Worm (Caenorhabditis elegans) whole organism, L4 larva: Measurements from ENCODE around the gene K11H12.10.

Experiments used
- D1046.2 ChIP-seq: fragments of 200-800 bp; sonication (Bioruptor generic); IDR thresholded peaks from 2 replicates; pipeline ENCODE4 v1.3.6; 2022; ENCODE audit warnings: missing genetic modification characterization, missing compliant biosample characterization
- F10B5.3 ChIP-seq: sonication (generic microtip); optimal IDR thresholded peaks from 2 replicates; lab custom pipeline; 2016; ENCODE audit warnings: mild to moderate bottlenecking, missing genetic modification characterization, missing compliant biosample characterization
- F26F4.8 ChIP-seq: fragments of 200-800 bp; sonication (Bioruptor generic); conservative IDR thresholded peaks from 2 replicates; pipeline ENCODE4 v1.3.6; 2022; ENCODE audit warnings: missing genetic modification characterization, missing compliant biosample characterization
- Y105C5A.15 ChIP-seq: fragments of 200-800 bp; sonication (Bioruptor generic); IDR thresholded peaks from 2 replicates; pipeline ENCODE4 v1.3.6; 2022; ENCODE audit warnings: missing genetic modification characterization, missing compliant biosample characterization
- Y5F2A.4 ChIP-seq: fragments of 200-800 bp; sonication (Bioruptor generic); optimal IDR thresholded peaks from 2 replicates; lab custom pipeline; 2018; ENCODE audit warnings: mild to moderate bottlenecking, missing genetic modification characterization, missing compliant biosample characterization
- ZK337.2 ChIP-seq: fragments of 200-800 bp; sonication (Bioruptor generic); IDR thresholded peaks from 2 replicates; pipeline ENCODE4 v1.3.6; 2022; ENCODE audit warnings: missing genetic modification reagents, missing genetic modification characterization, missing compliant biosample characterization
- aha-1 ChIP-seq: fragments of 150-350 bp; peaks from one replicate; lab custom pipeline; 2014; ENCODE audit warnings: missing biosample characterization, missing genetic modification characterization
- arid-1 ChIP-seq: fragments of 200-800 bp; sonication (Bioruptor generic); conservative IDR thresholded peaks from 2 replicates; pipeline ENCODE4 v1.3.6; 2022; ENCODE audit warnings: missing genetic modification reagents, missing genetic modification characterization, missing compliant biosample characterization
- ceh-20 ChIP-seq: fragments of 200-800 bp; sonication (Bioruptor generic); IDR thresholded peaks from 2 replicates; pipeline ENCODE4 v1.3.6; 2022; ENCODE audit warnings: missing genetic modification reagents, missing genetic modification characterization, missing compliant biosample characterization
- ceh-32 ChIP-seq: sonication (generic microtip); optimal IDR thresholded peaks from 2 replicates; lab custom pipeline; 2016; ENCODE audit warnings: mild to moderate bottlenecking, missing genetic modification characterization, missing compliant biosample characterization; ENCODE audit not compliant: poor library complexity
- ctbp-1 ChIP-seq: fragments of 200-800 bp; sonication (Bioruptor generic); IDR thresholded peaks from 2 replicates; pipeline ENCODE4 v1.3.6; 2022; ENCODE audit warnings: missing genetic modification reagents, missing genetic modification characterization, missing compliant biosample characterization
- daf-16 ChIP-seq, 3 experiments: sonication (generic microtip); optimal IDR thresholded peaks; 2 replicates each; lab custom pipeline; 2016 to 2017; ENCODE audit warnings: missing genetic modification characterization in 3 of 3, missing genetic modification reagents in 3 of 3, mild to moderate bottlenecking in 2 of 3, missing compliant biosample characterization in 2 of 3, missing biosample characterization in 1 of 3, moderate library complexity in 1 of 3
- daf-19 ChIP-seq: fragments of 200-800 bp; sonication (Bioruptor generic); conservative IDR thresholded peaks from 2 replicates; pipeline ENCODE4 v1.3.6; 2022; ENCODE audit warnings: missing genetic modification characterization, missing compliant biosample characterization
- daf-8 ChIP-seq: fragments of 200-800 bp; sonication (Bioruptor generic); IDR thresholded peaks from 2 replicates; pipeline ENCODE4 v1.3.6; 2022; ENCODE audit warnings: missing genetic modification characterization, missing compliant biosample characterization
- dmd-6 ChIP-seq: fragments of 200-800 bp; sonication (Bioruptor generic); IDR thresholded peaks from 2 replicates; pipeline ENCODE4 v1.3.6; 2022; ENCODE audit warnings: missing genetic modification reagents, missing genetic modification characterization, missing compliant biosample characterization
- hlh-30 ChIP-seq: sonication (generic microtip); optimal IDR thresholded peaks from 2 replicates; lab custom pipeline; 2017; ENCODE audit warnings: antibody characterized with exemption, mild to moderate bottlenecking, missing genetic modification characterization, missing compliant biosample characterization; ENCODE audit not compliant: insufficient read depth
- lim-7 ChIP-seq: fragments of 200-800 bp; sonication (Bioruptor generic); IDR thresholded peaks from 2 replicates; pipeline ENCODE4 v1.3.6; 2022; ENCODE audit warnings: missing genetic modification characterization, missing compliant biosample characterization
- lin-15B ChIP-seq: fragments of 150-350 bp; sonication (generic microtip); optimal IDR thresholded peaks from 3 replicates; lab custom pipeline; 2014; ENCODE audit warnings: missing biosample characterization, missing genetic modification characterization
- lin-29 ChIP-seq: fragments of 200-800 bp; sonication (Bioruptor generic); IDR thresholded peaks from 2 replicates; pipeline ENCODE4 v1.3.6; 2022; ENCODE audit warnings: missing genetic modification reagents, missing genetic modification characterization, missing compliant biosample characterization
- madf-5 ChIP-seq, 2 experiments: fragments of 200-800 bp; sonication (Bioruptor generic); IDR thresholded peaks; 2 replicates each; pipeline ENCODE4 v1.3.6; 2022; ENCODE audit warnings: missing compliant biosample characterization in 2 of 2, missing genetic modification characterization in 2 of 2
- mdl-1 ChIP-seq, 2 experiments: fragments of 150-350 bp in 1 of 2; sonication (generic microtip) in 1 of 2; optimal IDR thresholded peaks; 2 replicates each; lab custom pipeline; 2014 to 2017; ENCODE audit warnings: missing biosample characterization in 2 of 2, missing genetic modification characterization in 2 of 2
- mep-1 ChIP-seq: fragments of 150-350 bp; sonication (generic microtip); optimal IDR thresholded peaks from 3 replicates; lab custom pipeline; 2014; ENCODE audit warnings: missing biosample characterization, missing genetic modification characterization
- mxl-3 ChIP-seq: fragments of 200-800 bp; sonication (Bioruptor generic); optimal IDR thresholded peaks from 2 replicates; lab custom pipeline; 2018; ENCODE audit warnings: mild to moderate bottlenecking, missing genetic modification characterization, missing compliant biosample characterization
- nhr-111 ChIP-seq: fragments of 200-800 bp; sonication (Bioruptor generic); optimal IDR thresholded peaks from 2 replicates; lab custom pipeline; 2018; ENCODE audit warnings: mild to moderate bottlenecking, missing genetic modification characterization, missing compliant biosample characterization
- nhr-42 ChIP-seq: fragments of 200-800 bp; sonication (Bioruptor generic); IDR thresholded peaks from 2 replicates; pipeline ENCODE4 v1.3.6; 2022; ENCODE audit warnings: missing genetic modification characterization, missing compliant biosample characterization
- nhr-48 ChIP-seq: sonication (generic microtip); optimal IDR thresholded peaks from 2 replicates; lab custom pipeline; 2016; ENCODE audit warnings: mild to moderate bottlenecking, missing genetic modification characterization, missing compliant biosample characterization
- saeg-2 ChIP-seq: fragments of 200-800 bp; sonication (Bioruptor generic); IDR thresholded peaks from 2 replicates; pipeline ENCODE4 v1.3.6; 2022; ENCODE audit warnings: missing genetic modification reagents, missing genetic modification characterization, missing compliant biosample characterization
- sdz-12 ChIP-seq: fragments of 200-800 bp; sonication (Bioruptor generic); optimal IDR thresholded peaks from 2 replicates; lab custom pipeline; 2018; ENCODE audit warnings: mild to moderate bottlenecking, missing genetic modification characterization, missing compliant biosample characterization
- snpc-4 ChIP-seq: fragments of 150-350 bp; optimal IDR thresholded peaks from 2 replicates; lab custom pipeline; 2014; ENCODE audit warnings: missing biosample characterization, missing genetic modification characterization
- tag-97 ChIP-seq: fragments of 200-800 bp; sonication (Bioruptor generic); IDR thresholded peaks from 2 replicates; pipeline ENCODE4 v1.3.6; 2022; ENCODE audit warnings: missing genetic modification characterization, missing compliant biosample characterization
- unc-39 ChIP-seq: sonication (generic microtip); optimal IDR thresholded peaks from 2 replicates; lab custom pipeline; 2017; ENCODE audit warnings: missing biosample characterization, missing genetic modification characterization
- unc-62 ChIP-seq, 3 experiments: fragments of 150-350 bp in 1 of 3; sonication (generic microtip); optimal IDR thresholded peaks in 2 of 3; peaks in 1 of 3; 1 replicate in 1 of 3; 2 replicates in 2 of 3; lab custom pipeline; 2014 to 2017; ENCODE audit warnings: missing biosample characterization in 3 of 3, missing genetic modification characterization in 3 of 3, missing genetic modification reagents in 3 of 3, missing genotype in 1 of 3
- zfp-3 ChIP-seq: fragments of 200-800 bp; sonication (Bioruptor generic); conservative IDR thresholded peaks from 2 replicates; pipeline ENCODE4 v1.3.6; 2022; ENCODE audit warnings: missing genetic modification reagents, missing genetic modification characterization, missing compliant biosample characterization

K11H12.10 gene

ce11 chrIV:698304-698703, 22.4 kb downstream of the K11H12.10 start, which contains the start of gene Y55F3C.17:
Gene Y55F3C.17, minus strand, starts transcription at chrIV:698404.
- no peak for TF ChIP-seq lin-29 (GFP tag; lab: Robert Waterston, UW)
- TF ChIP-seq aha-1 (tag; lab: Kevin White, UChicago) = peak; percentile 5
- no peak for TF ChIP-seq snpc-4

- TF ChIP-seq mep-1 (tag; lab: Kevin White, UChicago) = no peak
- no peak for TF ChIP-seq daf-16 (GFP tag; optimal IDR thresholded peaks at IDR 0.05; lab: Kevin White, UChicago)
- no peak for TF ChIP-seq daf-16 (tag; optimal IDR thresholded peaks at IDR 0.05; lab: Kevin White, UChicago)
- TF ChIP-seq arid-1 = no peak
- no peak for TF ChIP-seq Y105C5A.15 (GFP tag; lab: Robert Waterston, UW)
- TF ChIP-seq madf-5 (GFP tag; IDR thresholded peaks at IDR 0.05; lab: Robert Waterston, UW) = no peak
- TF ChIP-seq lim-7 = no peak
- TF ChIP-seq ctbp-1 = no peak
- no peak for TF ChIP-seq nhr-111 (GFP tag; lab: Kevin White, UChicago)
- no peak for TF ChIP-seq F10B5.3
- TF ChIP-seq ceh-20 (GFP tag; lab: Robert Waterston, UW) = no peak
- no peak for TF ChIP-seq hlh-30 (tag; lab: Kevin White, UChicago)
- TF ChIP-seq dmd-6 (GFP tag; lab: Robert Waterston, UW) = no peak
- TF ChIP-seq sdz-12 (GFP tag; lab: Kevin White, UChicago) = no peak
- TF ChIP-seq nhr-42 (GFP tag; lab: Robert Waterston, UW) = no peak
- TF ChIP-seq, all 104 proteins: peak for 0
Measured at ce11 chrIV:707635-708034, 31.8 kb downstream of the K11H12.10 start, which contains the start of gene cutl-26. Gene cutl-26, minus strand, starts transcription at chrIV:707735.

ce11 chrIV:715433-715832, 39.6 kb downstream of the K11H12.10 start:
- TF ChIP-seq unc-62 (GFP tag; optimal IDR thresholded peaks at IDR 0.05 in 1 of 2; lab: Kevin White, UChicago) (peak in 1 of 2 experiments; percentile 42), unc-62 (tag; optimal IDR thresholded peaks at IDR 0.05; lab: Kevin White, UChicago) (no peak), ZK337.2 (GFP tag; lab: Robert Waterston, UW) (no peak)

- TF ChIP-seq ceh-32 (tag; lab: Kevin White, UChicago) (no peak), tag-97 (GFP tag; lab: Robert Waterston, UW) (no peak), daf-16 (GFP tag; optimal IDR thresholded peaks at IDR 0.05; lab: Kevin White, UChicago) (no peak), daf-16 (tag; optimal IDR thresholded peaks at IDR 0.05; lab: Kevin White, UChicago) (no peak), F26F4.8 (GFP tag; lab: Robert Waterston, UW) (no peak), nhr-48 (tag; lab: Kevin White, UChicago) (no peak), nhr-111 (GFP tag; lab: Kevin White, UChicago) (no peak), unc-39 (tag; lab: Kevin White, UChicago) (no peak), daf-19 (no peak), dmd-6 (GFP tag; lab: Robert Waterston, UW) (no peak), mdl-1 (tag; optimal IDR thresholded peaks at IDR 0.05; lab: Kevin White, UChicago) (no peak), saeg-2 (GFP tag; lab: Robert Waterston, UW) (no peak), mxl-3 (no peak), ctbp-1 (no peak), ceh-20 (GFP tag; lab: Robert Waterston, UW) (no peak), lin-15B (tag; lab: Kevin White, UChicago) (no peak), Y5F2A.4 (GFP tag; lab: Kevin White, UChicago) (no peak), D1046.2 (no peak), zfp-3 (GFP tag; lab: Robert Waterston, UW) (no peak), daf-8 (no peak)
Measured at ce11 chrIV:716323-716722, 40.4 kb downstream of the K11H12.10 start, which contains the start of gene clec-164. Gene clec-164, plus strand, starts transcription at chrIV:716623.
